Worm (Caenorhabditis elegans): ENCODE results near the gene ZK1290.14.

- no peak for TF ChIP-seq nhr-76 (tag; optimal IDR thresholded peaks at IDR 0.05)
- no peak for TF ChIP-seq mdl-1 (tag; optimal IDR thresholded peaks at IDR 0.05)
- TF ChIP-seq madf-9 (GFP tag; conservative IDR thresholded peaks at IDR 0.05): no peak
- no peak for TF ChIP-seq hlh-30 (tag; optimal IDR thresholded peaks at IDR 0.05; ENCODE audit: insufficient read depth)
- no peak for TF ChIP-seq pha-4 (GFP tag; IDR thresholded peaks at IDR 0.05)
- no peak for TF ChIP-seq pha-4 (tag; optimal IDR thresholded peaks at IDR 0.05)
- no peak for TF ChIP-seq ama-1 (optimal IDR thresholded peaks at IDR 0.05)
- no peak for TF ChIP-seq aly-2 (tag; optimal IDR thresholded peaks at IDR 0.05)
- no peak for TF ChIP-seq lin-13 (GFP tag; optimal IDR thresholded peaks at IDR 0.05)
- no peak for TF ChIP-seq nhr-237 (tag; optimal IDR thresholded peaks at IDR 0.05)
- no peak for TF ChIP-seq lin-39 (tag; optimal IDR thresholded peaks at IDR 0.05)
- TF ChIP-seq nhr-77 (tag; optimal IDR thresholded peaks at IDR 0.05): no peak
- no peak for TF ChIP-seq mes-2 (tag; optimal IDR thresholded peaks at IDR 0.05; ENCODE audit: poor library complexity, severe bottlenecking)
- no peak for TF ChIP-seq set-16 (GFP tag; IDR thresholded peaks at IDR 0.05)
These were observed 14.9 kb upstream of the ZK1290.14 start, which contains the start of gene F35D2.3 for ce11 chrII:7570305-7570704.
